Fruit fly (Drosophila melanogaster): ENCODE measurements around the gene CG9555.

CG9555 gene

DNA sequence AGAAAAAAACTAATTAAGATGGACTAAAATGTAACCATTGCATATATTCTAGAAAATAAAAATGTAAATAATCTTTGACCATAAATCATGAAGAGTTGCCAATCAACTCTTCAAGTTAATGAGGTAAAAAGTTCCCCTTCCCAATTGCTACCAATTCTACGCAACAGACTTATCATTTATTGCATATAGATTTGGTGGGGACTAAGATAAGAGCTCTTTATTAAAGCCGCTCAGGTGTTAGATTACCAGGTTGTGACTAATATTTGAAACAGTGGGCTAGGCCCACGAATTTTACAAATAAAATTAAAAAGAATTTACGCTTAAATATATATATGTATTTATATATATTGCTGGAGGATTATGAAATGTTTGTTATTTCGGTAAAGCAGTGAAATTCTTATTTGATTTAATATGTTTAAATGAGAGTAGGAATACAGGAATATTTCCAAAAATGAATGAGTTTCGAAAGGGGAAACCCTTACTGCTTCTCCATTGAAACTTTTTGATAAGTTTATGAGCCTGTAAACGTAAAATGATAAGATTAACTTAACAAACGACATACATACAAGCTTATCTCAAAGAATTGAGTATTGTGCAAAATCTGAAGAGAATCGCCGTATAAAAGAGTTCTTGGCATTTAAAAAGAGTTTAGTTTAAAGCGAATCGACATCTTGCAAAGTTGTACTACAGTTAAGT lies 20.2 kb downstream of the CG9555 start, which contains the start of gene CG13102 (continued):
- no peak for TF ChIP-seq tup (GFP tag; optimal IDR thresholded peaks at IDR 0.05)
- TF ChIP-seq Atf3 (GFP tag; optimal IDR thresholded peaks at IDR 0.05), result no peak
- no peak for TF ChIP-seq CG33557 (GFP tag; optimal IDR thresholded peaks at IDR 0.05)
- no peak for TF ChIP-seq CG7357 (GFP tag; IDR thresholded peaks at IDR 0.05)
- no peak for TF ChIP-seq vvl (GFP tag; IDR thresholded peaks at IDR 0.05)
- TF ChIP-seq gcm2 (GFP tag; optimal IDR thresholded peaks at IDR 0.05), result no peak
- TF ChIP-seq CG18599 (GFP tag; optimal IDR thresholded peaks at IDR 0.05), result peak; percentile 42
- no peak for TF ChIP-seq D (optimal IDR thresholded peaks at IDR 0.05)
- no peak for TF ChIP-seq D (GFP tag; optimal IDR thresholded peaks at IDR 0.05)
- no peak for TF ChIP-seq CG17802 (tag; optimal IDR thresholded peaks at IDR 0.05)
- TF ChIP-seq CG13894 (tag; optimal IDR thresholded peaks at IDR 0.05), result no peak
- no peak for TF ChIP-seq CG3838 (GFP tag; optimal IDR thresholded peaks at IDR 0.05)
- TF ChIP-seq ab (GFP tag; optimal IDR thresholded peaks at IDR 0.05), result no peak
- TF ChIP-seq NK7.1 (GFP tag; optimal IDR thresholded peaks at IDR 0.05), result no peak
- TF ChIP-seq vfl (GFP tag; optimal IDR thresholded peaks at IDR 0.05), result no peak
- TF ChIP-seq wdn (GFP tag; IDR thresholded peaks at IDR 0.05), result no peak
- no peak for TF ChIP-seq wek (GFP tag; optimal IDR thresholded peaks at IDR 0.05)
- no peak for TF ChIP-seq pb (GFP tag; optimal IDR thresholded peaks at IDR 0.05)

DNA sequence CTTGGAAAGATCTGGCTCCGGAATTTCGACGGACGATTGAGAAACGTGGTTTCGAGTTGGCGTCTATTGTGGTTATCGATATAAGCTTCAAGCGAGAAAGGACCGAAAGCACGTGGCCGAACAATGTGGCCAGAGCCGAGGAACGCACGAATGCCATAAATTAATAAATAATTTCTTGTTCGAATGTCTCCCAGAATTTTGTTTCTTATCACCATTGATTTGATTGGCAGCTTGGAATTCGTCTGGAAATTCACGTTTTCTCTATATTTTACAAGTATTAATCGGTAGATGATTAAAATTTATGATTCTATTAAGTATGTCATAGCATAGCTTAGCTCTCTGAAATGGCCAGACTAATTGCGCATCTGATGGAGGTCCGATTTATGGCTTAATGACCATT lies 22.4 kb downstream of the CG9555 start, which contains the start of gene Rcd-1r:
Gene Rcd-1r (minus strand): TSS at position 101 of the 400 bp plus-strand sequence.
- TF ChIP-seq exex (tag; optimal IDR thresholded peaks at IDR 0.05), result peak; percentile 75
- TF ChIP-seq stwl (tag; optimal IDR thresholded peaks at IDR 0.05), result peak; percentile 22
- TF ChIP-seq NFAT (GFP tag; IDR thresholded peaks at IDR 0.05), result no peak
- no peak for TF ChIP-seq Six4 (GFP tag; optimal IDR thresholded peaks at IDR 0.05)
- no peak for TF ChIP-seq CG4854 (GFP tag; optimal IDR thresholded peaks at IDR 0.05)
- no peak for TF ChIP-seq bcd (GFP tag; optimal IDR thresholded peaks at IDR 0.05)
- TF ChIP-seq Ptx1 (GFP tag; IDR thresholded peaks at IDR 0.05), result no peak

DNA sequence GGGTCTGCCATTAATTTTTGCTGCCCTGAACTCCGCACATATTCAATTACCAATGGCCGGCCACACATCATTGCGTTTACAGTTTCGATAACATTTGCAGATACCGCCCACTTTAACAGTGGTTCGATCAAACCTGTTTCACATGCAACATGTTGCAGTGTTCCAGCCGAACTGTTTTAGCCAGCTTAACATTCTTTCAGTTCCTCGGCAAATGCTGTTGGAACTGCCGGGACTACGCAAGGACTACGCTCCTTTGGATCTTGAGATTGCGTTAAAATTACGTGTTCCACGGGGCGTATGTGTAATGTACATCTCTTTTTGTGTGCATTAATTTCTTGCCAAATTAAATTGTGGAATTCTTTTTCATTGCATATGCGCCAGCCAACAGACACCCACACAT lies 27.9 kb downstream of the CG9555 start:
- TF ChIP-seq vvl (GFP tag; IDR thresholded peaks at IDR 0.05), result no peak
- no peak for TF ChIP-seq CG14710 (tag; optimal IDR thresholded peaks at IDR 0.05)
- no peak for TF ChIP-seq NK7.1 (GFP tag; optimal IDR thresholded peaks at IDR 0.05)
- TF ChIP-seq CG11695 (GFP tag; IDR thresholded peaks at IDR 0.05), result no peak
- TF ChIP-seq stwl (tag; optimal IDR thresholded peaks at IDR 0.05), result peak; percentile 10
- no peak for TF ChIP-seq prd (optimal IDR thresholded peaks at IDR 0.05)
- no peak for TF ChIP-seq prd (GFP tag; IDR thresholded peaks at IDR 0.05)
- no peak for TF ChIP-seq CG12659 (GFP tag; optimal IDR thresholded peaks at IDR 0.05)
- no peak for TF ChIP-seq ro (GFP tag; IDR thresholded peaks at IDR 0.05)
- TF ChIP-seq Deaf1 (tag; optimal IDR thresholded peaks at IDR 0.05), result peak; percentile 67
- TF ChIP-seq lbe (GFP tag; optimal IDR thresholded peaks at IDR 0.05), result no peak
- no peak for TF ChIP-seq CG16815 (GFP tag; optimal IDR thresholded peaks at IDR 0.05)
- TF ChIP-seq CG5180 (GFP tag; optimal IDR thresholded peaks at IDR 0.05), result peak; percentile 96
- TF ChIP-seq ap (GFP tag; IDR thresholded peaks at IDR 0.05), result no peak
- TF ChIP-seq Antp (GFP tag; optimal IDR thresholded peaks at IDR 0.05), result no peak
- no peak for TF ChIP-seq Ets65A (GFP tag)
- no peak for TF ChIP-seq Dip3 (GFP tag; optimal IDR thresholded peaks at IDR 0.05)
- TF ChIP-seq CG7271 (tag; optimal IDR thresholded peaks at IDR 0.05), result no peak
- no peak for TF ChIP-seq CG31224 (GFP tag; IDR thresholded peaks at IDR 0.05)
- TF ChIP-seq unpg (GFP tag; optimal IDR thresholded peaks at IDR 0.05), result no peak
- no peak for TF ChIP-seq CG10462 (GFP tag; optimal IDR thresholded peaks at IDR 0.05)
- 0 out of 4 replicates have a peak, but pooled peaks have one; percentile 10 for TF ChIP-seq chinmo (GFP tag; IDR thresholded peaks at IDR 0.05; ENCODE audit: partially characterized antibody)
- TF ChIP-seq ara (GFP tag; IDR thresholded peaks at IDR 0.05), result no peak
- no peak for TF ChIP-seq CG8944 (GFP tag; optimal IDR thresholded peaks at IDR 0.05)
- no peak for TF ChIP-seq gfzf (GFP tag; optimal IDR thresholded peaks at IDR 0.05)

Measured in whole organism, embryonic.